Fruit fly (Drosophila melanogaster): ENCODE results near the gene CG14301.

The CG14301 gene

dm6 chr3R:18670441-18671111 lies 29.3 kb upstream of the CG14301 start (continued):
- TF ChIP-seq CG1832 (GFP tag; optimal IDR thresholded peaks at IDR 0.05) (no peak), CG34224 (GFP tag; IDR thresholded peaks at IDR 0.05; ENCODE audit: partially characterized antibody) (no peak), slou (GFP tag; optimal IDR thresholded peaks at IDR 0.05) (no peak), CG10267 (tag; optimal IDR thresholded peaks at IDR 0.05) (no peak), hbn (GFP tag; IDR thresholded peaks at IDR 0.05; ENCODE audit: partially characterized antibody) (no peak), H15 (GFP tag; IDR thresholded peaks at IDR 0.05) (no peak), pros (GFP tag; optimal IDR thresholded peaks at IDR 0.05) (peak; percentile 24), Myb (GFP tag; optimal IDR thresholded peaks at IDR 0.05) (no peak), Trl (optimal IDR thresholded peaks at IDR 0.05) (peak; percentile 79 to 80), Trl (GFP tag; optimal IDR thresholded peaks at IDR 0.05) (no peak), CG7839 (tag; optimal IDR thresholded peaks at IDR 0.05) (peak; percentile 91), tna (GFP tag; IDR thresholded peaks at IDR 0.05; ENCODE audit: partially characterized antibody) (no peak), CG10565 (GFP tag; optimal IDR thresholded peaks at IDR 0.05) (no peak), CG6683 (GFP tag; optimal IDR thresholded peaks at IDR 0.05) (no peak), Camta (GFP tag; optimal IDR thresholded peaks at IDR 0.05) (no peak), Atf-2 (GFP tag; optimal IDR thresholded peaks at IDR 0.05) (no peak), chif (GFP tag; optimal IDR thresholded peaks at IDR 0.05) (peak in 1 of 2 experiments; percentile 17), phol (tag; optimal IDR thresholded peaks at IDR 0.05) (peak; percentile 76), CG3726 (GFP tag; IDR thresholded peaks at IDR 0.05) (no peak), gce (GFP tag; IDR thresholded peaks at IDR 0.05) (no peak), CG10959 (GFP tag; IDR thresholded peaks at IDR 0.05) (no peak), Dad (GFP tag; optimal IDR thresholded peaks at IDR 0.05) (no peak), wor (GFP tag; IDR thresholded peaks at IDR 0.05) (no peak), peb (GFP tag; IDR thresholded peaks at IDR 0.05) (0 out of 2 replicates have a peak, but pooled peaks have one; percentile 7), Fer1 (GFP tag; optimal IDR thresholded peaks at IDR 0.05) (no peak), al (GFP tag; IDR thresholded peaks at IDR 0.05) (no peak), Spps (tag; optimal IDR thresholded peaks at IDR 0.05) (no peak), CG2678 (tag; optimal IDR thresholded peaks at IDR 0.05) (peak; percentile 91), CG32767 (GFP tag; IDR thresholded peaks at IDR 0.05) (peak; percentile 36; the same call in 1 of the 2 replicates), CG4820 (GFP tag; optimal IDR thresholded peaks at IDR 0.05) (no peak), chn (GFP tag; optimal IDR thresholded peaks at IDR 0.05) (no peak), eyg (GFP tag; optimal IDR thresholded peaks at IDR 0.05) (no peak), chm (GFP tag; IDR thresholded peaks at IDR 0.05) (no peak), usp (GFP tag; optimal IDR thresholded peaks at IDR 0.05) (no peak), HLHmδ (GFP tag; optimal IDR thresholded peaks at IDR 0.05) (no peak), CG17612 (GFP tag; IDR thresholded peaks at IDR 0.05) (no peak), ttk (GFP tag; IDR thresholded peaks at IDR 0.05) (0 out of 2 replicates have a peak, but pooled peaks have one; percentile 29), CG7556 (GFP tag; optimal IDR thresholded peaks at IDR 0.05) (peak; percentile 68), CG7987 (GFP tag; optimal IDR thresholded peaks at IDR 0.05) (no peak), gt (GFP tag; IDR thresholded peaks at IDR 0.05) (no peak), CG4328 (GFP tag; optimal IDR thresholded peaks at IDR 0.05) (peak; percentile 47), jing (GFP tag; optimal IDR thresholded peaks at IDR 0.05) (no peak), Scr (GFP tag; IDR thresholded peaks at IDR 0.05; ENCODE audit: partially characterized antibody) (no peak), CG5953 (GFP tag; IDR thresholded peaks at IDR 0.05) (no peak), MBD-R2 (GFP tag; IDR thresholded peaks at IDR 0.05) (peak; percentile 29; the same call in 1 of the 2 replicates), CG10979 (tag; optimal IDR thresholded peaks at IDR 0.05) (peak; percentile 34), kay (GFP tag; optimal IDR thresholded peaks at IDR 0.05) (no peak), CG6175 (GFP tag; IDR thresholded peaks at IDR 0.05) (no peak), ERR (GFP tag; optimal IDR thresholded peaks at IDR 0.05) (no peak), stc (GFP tag; IDR thresholded peaks at IDR 0.05) (no peak), crol (GFP tag; IDR thresholded peaks at IDR 0.05) (peak; percentile 82)
